Worm (Caenorhabditis elegans) whole organism, L4 larva: ENCODE results near the gene K10H10.5.

Source experiments
- F37D6.2 ChIP-seq: sonication (generic microtip); optimal IDR thresholded peaks from 2 replicates; lab custom pipeline; 2016; ENCODE audit warnings: mild to moderate bottlenecking, missing genetic modification characterization, missing compliant biosample characterization
- F44E2.7 ChIP-seq: fragments of 200-800 bp; sonication (Bioruptor generic); IDR thresholded peaks from 2 replicates; pipeline ENCODE4 v2.1.2; 2022; ENCODE audit warnings: missing genetic modification characterization, missing compliant biosample characterization
- F49E8.2 ChIP-seq: sonication (generic microtip); optimal IDR thresholded peaks from 2 replicates; lab custom pipeline; 2016; ENCODE audit warnings: missing compliant biosample characterization, mild to moderate bottlenecking, missing genetic modification characterization, borderline replicate concordance
- Y5F2A.4 ChIP-seq: fragments of 200-800 bp; sonication (Bioruptor generic); optimal IDR thresholded peaks from 2 replicates; lab custom pipeline; 2018; ENCODE audit warnings: mild to moderate bottlenecking, missing genetic modification characterization, missing compliant biosample characterization
- Y75B8A.6 ChIP-seq: fragments of 200-800 bp; sonication (Bioruptor generic); IDR thresholded peaks from 2 replicates; pipeline ENCODE4 v1.3.6; 2022; ENCODE audit warnings: missing genetic modification reagents, missing genetic modification characterization, missing compliant biosample characterization
- aha-1 ChIP-seq: fragments of 150-350 bp; peaks from one replicate; lab custom pipeline; 2014; ENCODE audit warnings: missing biosample characterization, missing genetic modification characterization
- aly-2 ChIP-seq: sonication (generic microtip); optimal IDR thresholded peaks from 2 replicates; lab custom pipeline; 2018; ENCODE audit warnings: missing biosample characterization, missing genetic modification characterization
- ama-1 ChIP-seq: fragments of 150-350 bp; optimal IDR thresholded peaks from 2 replicates; lab custom pipeline; 2014; ENCODE audit warnings: inconsistent platforms, mixed read lengths
- arid-1 ChIP-seq: fragments of 200-800 bp; sonication (Bioruptor generic); conservative IDR thresholded peaks from 2 replicates; pipeline ENCODE4 v1.3.6; 2022; ENCODE audit warnings: missing genetic modification reagents, missing genetic modification characterization, missing compliant biosample characterization
- ceh-20 ChIP-seq: fragments of 200-800 bp; sonication (Bioruptor generic); IDR thresholded peaks from 2 replicates; pipeline ENCODE4 v1.3.6; 2022; ENCODE audit warnings: missing genetic modification reagents, missing genetic modification characterization, missing compliant biosample characterization
- ceh-44 ChIP-seq: fragments of 200-800 bp; sonication (Bioruptor generic); IDR thresholded peaks from 2 replicates; pipeline ENCODE4 v1.3.6; 2022; ENCODE audit warnings: missing genetic modification reagents, missing genetic modification characterization, missing compliant biosample characterization
- ceh-62 ChIP-seq: sonication (generic microtip); optimal IDR thresholded peaks from 2 replicates; lab custom pipeline; 2017; ENCODE audit warnings: missing biosample characterization, missing genetic modification characterization
- ceh-82 ChIP-seq: sonication (generic microtip); optimal IDR thresholded peaks from 2 replicates; lab custom pipeline; 2017; ENCODE audit warnings: missing biosample characterization, missing genetic modification characterization
- ces-1 ChIP-seq: fragments of 150-350 bp; sonication (generic microtip); optimal IDR thresholded peaks from 4 replicates; lab custom pipeline; 2014; ENCODE audit warnings: missing biosample characterization, missing genetic modification reagents, missing genetic modification characterization
- ctbp-1 ChIP-seq: fragments of 200-800 bp; sonication (Bioruptor generic); IDR thresholded peaks from 2 replicates; pipeline ENCODE4 v1.3.6; 2022; ENCODE audit warnings: missing genetic modification reagents, missing genetic modification characterization, missing compliant biosample characterization
- dmd-6 ChIP-seq: fragments of 200-800 bp; sonication (Bioruptor generic); IDR thresholded peaks from 2 replicates; pipeline ENCODE4 v1.3.6; 2022; ENCODE audit warnings: missing genetic modification reagents, missing genetic modification characterization, missing compliant biosample characterization
- dmd-9 ChIP-seq: fragments of 200-800 bp; sonication (Bioruptor generic); IDR thresholded peaks from 2 replicates; pipeline ENCODE4 v1.3.6; 2022; ENCODE audit warnings: missing genetic modification reagents, missing genetic modification characterization, missing compliant biosample characterization
- duxl-1 ChIP-seq: sonication (generic microtip); optimal IDR thresholded peaks from 2 replicates; lab custom pipeline; 2016; ENCODE audit warnings: mild to moderate bottlenecking, missing genetic modification characterization, moderate library complexity, missing compliant biosample characterization; ENCODE audit not compliant: poor library complexity
- egl-27 ChIP-seq: sonication (generic microtip); optimal IDR thresholded peaks from 3 replicates; lab custom pipeline; 2017; ENCODE audit warnings: missing biosample characterization, missing genetic modification reagents, missing genetic modification characterization
- hlh-11 ChIP-seq: fragments of 200-800 bp; sonication (Bioruptor generic); optimal IDR thresholded peaks from 2 replicates; lab custom pipeline; 2018; ENCODE audit warnings: mild to moderate bottlenecking, missing genetic modification characterization, missing compliant biosample characterization
- lim-7 ChIP-seq: fragments of 200-800 bp; sonication (Bioruptor generic); IDR thresholded peaks from 2 replicates; pipeline ENCODE4 v1.3.6; 2022; ENCODE audit warnings: missing genetic modification characterization, missing compliant biosample characterization
- lin-1 ChIP-seq: fragments of 200-800 bp; sonication (Bioruptor generic); IDR thresholded peaks from 2 replicates; pipeline ENCODE4 v1.3.6; 2022; ENCODE audit warnings: missing genetic modification reagents, missing genetic modification characterization, missing compliant biosample characterization
- lin-15B ChIP-seq: fragments of 150-350 bp; sonication (generic microtip); optimal IDR thresholded peaks from 3 replicates; lab custom pipeline; 2014; ENCODE audit warnings: missing biosample characterization, missing genetic modification characterization
- lin-29 ChIP-seq: fragments of 200-800 bp; sonication (Bioruptor generic); IDR thresholded peaks from 2 replicates; pipeline ENCODE4 v1.3.6; 2022; ENCODE audit warnings: missing genetic modification reagents, missing genetic modification characterization, missing compliant biosample characterization
- lin-39 ChIP-seq: fragments of 150-350 bp; optimal IDR thresholded peaks from 2 replicates; lab custom pipeline; 2014; ENCODE audit warnings: missing biosample characterization, missing genetic modification reagents, missing genetic modification characterization
- mes-2 ChIP-seq: sonication (generic microtip); optimal IDR thresholded peaks from 2 replicates; lab custom pipeline; 2016; ENCODE audit warnings: missing genotype, mild to moderate bottlenecking, missing genetic modification characterization, missing compliant biosample characterization; ENCODE audit not compliant: poor library complexity, severe bottlenecking
- nhr-111 ChIP-seq: fragments of 200-800 bp; sonication (Bioruptor generic); optimal IDR thresholded peaks from 2 replicates; lab custom pipeline; 2018; ENCODE audit warnings: mild to moderate bottlenecking, missing genetic modification characterization, missing compliant biosample characterization
- nhr-25 ChIP-seq: sonication (generic microtip); optimal IDR thresholded peaks from 2 replicates; lab custom pipeline; 2017; ENCODE audit warnings: missing genetic modification characterization, mild to moderate bottlenecking, missing compliant biosample characterization, antibody characterized with exemption, moderate library complexity, borderline replicate concordance; ENCODE audit not compliant: insufficient read depth
- nhr-28 ChIP-seq: fragments of 150-350 bp; optimal IDR thresholded peaks from 2 replicates; lab custom pipeline; 2014; ENCODE audit warnings: missing biosample characterization, missing genetic modification characterization
- nhr-42 ChIP-seq: fragments of 200-800 bp; sonication (Bioruptor generic); IDR thresholded peaks from 2 replicates; pipeline ENCODE4 v1.3.6; 2022; ENCODE audit warnings: missing genetic modification characterization, missing compliant biosample characterization
- nhr-48 ChIP-seq: sonication (generic microtip); optimal IDR thresholded peaks from 2 replicates; lab custom pipeline; 2016; ENCODE audit warnings: mild to moderate bottlenecking, missing genetic modification characterization, missing compliant biosample characterization
- saeg-2 ChIP-seq: fragments of 200-800 bp; sonication (Bioruptor generic); IDR thresholded peaks from 2 replicates; pipeline ENCODE4 v1.3.6; 2022; ENCODE audit warnings: missing genetic modification reagents, missing genetic modification characterization, missing compliant biosample characterization
- sdz-12 ChIP-seq: fragments of 200-800 bp; sonication (Bioruptor generic); optimal IDR thresholded peaks from 2 replicates; lab custom pipeline; 2018; ENCODE audit warnings: mild to moderate bottlenecking, missing genetic modification characterization, missing compliant biosample characterization
- snpc-4 ChIP-seq: fragments of 150-350 bp; optimal IDR thresholded peaks from 2 replicates; lab custom pipeline; 2014; ENCODE audit warnings: missing biosample characterization, missing genetic modification characterization
- spr-1 ChIP-seq: sonication (generic microtip); optimal IDR thresholded peaks from 2 replicates; lab custom pipeline; 2016; ENCODE audit warnings: mild to moderate bottlenecking, missing genetic modification characterization, missing compliant biosample characterization
- tag-97 ChIP-seq: fragments of 200-800 bp; sonication (Bioruptor generic); IDR thresholded peaks from 2 replicates; pipeline ENCODE4 v1.3.6; 2022; ENCODE audit warnings: missing genetic modification characterization, missing compliant biosample characterization
- unc-130 ChIP-seq: sonication (generic microtip); optimal IDR thresholded peaks from 2 replicates; lab custom pipeline; 2016; ENCODE audit warnings: missing genetic modification reagents, missing genetic modification characterization, missing compliant biosample characterization
- unc-39 ChIP-seq: sonication (generic microtip); optimal IDR thresholded peaks from 2 replicates; lab custom pipeline; 2017; ENCODE audit warnings: missing biosample characterization, missing genetic modification characterization
- unc-62 ChIP-seq, 3 experiments: fragments of 150-350 bp in 1 of 3; sonication (generic microtip); optimal IDR thresholded peaks in 2 of 3; peaks in 1 of 3; 1 replicate in 1 of 3; 2 replicates in 2 of 3; lab custom pipeline; 2014 to 2017; ENCODE audit warnings: missing biosample characterization in 3 of 3, missing genetic modification characterization in 3 of 3, missing genetic modification reagents in 3 of 3, missing genotype in 1 of 3
- zag-1 ChIP-seq: fragments of 150-350 bp; optimal IDR thresholded peaks from 2 replicates; lab custom pipeline; 2014; ENCODE audit warnings: missing biosample characterization, missing genetic modification characterization
- zfp-2 ChIP-seq: sonication (generic microtip); optimal IDR thresholded peaks from 2 replicates; lab custom pipeline; 2016; ENCODE audit warnings: mild to moderate bottlenecking, missing genetic modification characterization, missing compliant biosample characterization
- zfp-3 ChIP-seq: fragments of 200-800 bp; sonication (Bioruptor generic); conservative IDR thresholded peaks from 2 replicates; pipeline ENCODE4 v1.3.6; 2022; ENCODE audit warnings: missing genetic modification reagents, missing genetic modification characterization, missing compliant biosample characterization
- ztf-7 ChIP-seq: fragments of 150-350 bp; optimal IDR thresholded peaks from 2 replicates; lab custom pipeline; 2014; ENCODE audit warnings: missing biosample characterization, missing genetic modification characterization

The K10H10.5 gene

DNA sequence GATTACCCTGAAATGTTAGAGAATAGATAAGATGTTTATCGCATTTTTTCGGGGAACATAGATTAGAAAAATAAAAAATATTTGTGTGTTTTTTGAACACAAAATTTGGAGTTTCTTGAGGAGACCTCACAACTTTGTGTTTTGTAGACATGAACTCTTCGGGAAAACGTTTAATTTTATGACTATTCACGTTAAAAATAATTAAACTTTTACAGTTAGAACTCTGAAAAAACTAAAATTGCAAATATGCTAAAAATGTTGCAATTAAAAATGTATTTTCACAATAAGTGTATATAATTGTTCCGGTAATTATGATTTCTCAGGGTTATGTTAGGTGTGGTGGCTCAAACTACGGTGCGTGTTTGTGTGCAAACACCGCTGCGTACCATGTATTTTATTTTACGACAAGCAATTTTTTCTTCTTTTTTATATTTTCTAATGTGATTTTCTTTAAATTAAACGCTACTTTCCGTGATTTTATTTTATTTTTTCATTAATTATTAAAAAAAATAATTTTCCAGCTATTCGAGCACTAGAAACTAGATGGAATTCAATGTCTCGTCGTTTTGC lies 26.8 kb downstream of the K10H10.5 start, which contains the start of the genes F57C2.5 and spat-1 (continued):
- TF ChIP-seq ceh-44 (peak; percentile 59; the same call in 1 of the 2 replicates), nhr-28 (peak; percentile 48), sdz-12 (GFP tag; lab: Kevin White, UChicago) (no peak), ama-1 (lab: Kevin White, UChicago) (no peak), zfp-3 (GFP tag; lab: Robert Waterston, UW) (no peak), lim-7 (GFP tag; lab: Robert Waterston, UW) (no peak), dmd-6 (GFP tag; lab: Robert Waterston, UW) (no peak; the same call in 1 of the 2 replicates), F37D6.2 (peak; percentile 22), ces-1 (GFP tag; lab: Kevin White, UChicago) (no peak), Y5F2A.4 (no peak), unc-130 (GFP tag; lab: Kevin White, UChicago) (peak; percentile 88), lin-15B (tag; lab: Kevin White, UChicago) (no peak), saeg-2 (GFP tag; lab: Robert Waterston, UW) (no peak), ceh-62 (no peak), spr-1 (tag; lab: Kevin White, UChicago) (peak; percentile 36), ztf-7 (tag; lab: Kevin White, UChicago) (peak; percentile 29), ceh-20 (GFP tag; lab: Robert Waterston, UW) (0 out of 2 replicates have a peak, but pooled peaks have one; percentile 16), arid-1 (GFP tag; lab: Robert Waterston, UW) (no peak), zag-1 (tag; lab: Kevin White, UChicago) (no peak), nhr-111 (GFP tag; lab: Kevin White, UChicago) (no peak), snpc-4 (tag; lab: Kevin White, UChicago) (no peak), aly-2 (tag; lab: Kevin White, UChicago) (no peak), ctbp-1 (GFP tag; lab: Robert Waterston, UW) (no peak)

DNA sequence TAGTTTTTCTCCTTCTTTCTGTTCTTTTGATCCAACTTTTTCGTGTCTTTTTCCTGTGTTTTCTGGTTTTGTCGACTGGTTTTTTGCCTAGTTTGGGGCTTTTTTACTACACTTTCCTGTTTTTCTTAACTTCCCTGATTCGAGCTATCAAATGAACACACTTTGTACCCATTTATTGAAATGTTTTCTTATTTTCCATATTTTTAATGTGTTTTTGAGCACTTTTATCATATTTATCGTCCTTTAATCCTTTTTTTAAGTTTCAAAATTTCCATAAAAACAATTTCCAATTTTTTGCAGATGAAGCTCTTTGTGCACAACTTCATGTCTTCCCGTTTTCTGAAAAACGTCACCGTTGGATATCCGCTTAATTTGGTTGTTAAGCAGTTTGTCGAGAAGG lies 32.5 kb downstream of the K10H10.5 start, which contains the start of gene C04H5.1:
Gene C04H5.1, plus strand, starts transcription at position 301 of the 400 bp plus-strand sequence.
- TF ChIP-seq aha-1 (tag; lab: Kevin White, UChicago), result peak; percentile 40
- TF ChIP-seq F44E2.7 (GFP tag; lab: Robert Waterston, UW), result no peak
- TF ChIP-seq zfp-2 (tag; lab: Kevin White, UChicago), result no peak
- no peak for TF ChIP-seq dmd-9
- TF ChIP-seq lin-1, result no peak
- no peak for TF ChIP-seq lin-29 (GFP tag; lab: Robert Waterston, UW)
- no peak for TF ChIP-seq Y5F2A.4
- TF ChIP-seq nhr-48, result no peak
- no peak for TF ChIP-seq mes-2 (tag; lab: Kevin White, UChicago)

DNA sequence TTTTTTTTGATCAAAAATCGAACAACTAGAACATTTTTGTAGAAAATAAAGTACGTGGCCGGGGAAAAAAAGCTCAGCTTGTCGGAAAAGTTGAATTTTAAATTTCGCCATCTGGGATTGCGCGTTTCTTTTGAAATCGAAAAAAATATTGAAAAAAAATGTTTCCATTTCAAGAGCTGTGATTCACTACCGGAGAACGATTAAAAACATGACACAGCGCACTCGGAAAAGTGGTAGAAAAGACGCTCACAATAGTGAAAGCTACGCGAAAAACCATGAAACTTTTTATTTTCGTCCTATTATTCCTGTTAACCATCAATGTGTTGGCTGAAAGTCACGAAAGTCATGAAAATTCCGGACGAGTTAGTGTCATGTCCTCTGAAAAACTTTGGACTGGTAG lies 36.2 kb downstream of the K10H10.5 start, which contains the start of the genes clec-147 and C04H5.7:
Gene clec-147, minus strand, starts transcription at position 101 of the 400 bp plus-strand sequence.
Gene C04H5.7, plus strand, starts transcription at position 219 of the 400 bp plus-strand sequence.
- TF ChIP-seq nhr-25 (tag; lab: Kevin White, UChicago), result no peak
- no peak for TF ChIP-seq hlh-11 (tag; lab: Kevin White, UChicago)
- TF ChIP-seq Y5F2A.4, result no peak
- no peak for TF ChIP-seq nhr-42 (GFP tag; lab: Robert Waterston, UW)
- no peak for TF ChIP-seq zfp-3 (GFP tag; lab: Robert Waterston, UW)
- no peak for TF ChIP-seq tag-97 (GFP tag; lab: Robert Waterston, UW)
- TF ChIP-seq dmd-6 (GFP tag; lab: Robert Waterston, UW), result no peak
- no peak for TF ChIP-seq ceh-82 (tag; lab: Kevin White, UChicago)
- TF ChIP-seq dmd-9, result no peak
- no peak for TF ChIP-seq lin-39 (tag; lab: Kevin White, UChicago)
- no peak for TF ChIP-seq Y75B8A.6
- no peak for TF ChIP-seq lin-29 (GFP tag; lab: Robert Waterston, UW)
- no peak for TF ChIP-seq F37D6.2
- TF ChIP-seq unc-62 (GFP tag; optimal IDR thresholded peaks at IDR 0.05 in 1 of 2; lab: Kevin White, UChicago), result no peak
- TF ChIP-seq unc-62 (tag; optimal IDR thresholded peaks at IDR 0.05; lab: Kevin White, UChicago), result no peak
- no peak for TF ChIP-seq unc-39 (tag; lab: Kevin White, UChicago)
- TF ChIP-seq egl-27 (tag; lab: Kevin White, UChicago), result no peak
- no peak for TF ChIP-seq duxl-1
- TF ChIP-seq saeg-2 (GFP tag; lab: Robert Waterston, UW), result no peak
- no peak for TF ChIP-seq lin-15B (tag; lab: Kevin White, UChicago)
- no peak for TF ChIP-seq F49E8.2 (tag; lab: Kevin White, UChicago)
